Fruit fly (Drosophila melanogaster) whole organism, embryonic: ENCODE data around the gene PK1-R.

Experiments
- Atf6 ChIP-seq: fragments of 200-800 bp; sonication (Bioruptor generic); IDR thresholded peaks from 2 replicates; pipeline ENCODE4 v1.3.6; 2022; ENCODE audit warnings: missing biosample characterization, missing genetic modification characterization
- Blimp-1 ChIP-seq: fragments of 200-800 bp; sonication (Bioruptor generic); optimal IDR thresholded peaks from 3 replicates; lab custom pipeline; 2018; ENCODE audit warnings: missing biosample characterization, missing genetic modification characterization, mild to moderate bottlenecking, moderate library complexity, missing genetic modification reagents
- CG10147 ChIP-seq: fragments of 200-800 bp; sonication (Bioruptor generic); optimal IDR thresholded peaks from 2 replicates; lab custom pipeline; 2019; ENCODE audit warnings: missing biosample characterization, mild to moderate bottlenecking, missing genetic modification characterization, moderate library complexity
- CG10431 ChIP-seq: fragments of 200-800 bp; sonication (Bioruptor generic); optimal IDR thresholded peaks from 3 replicates; lab custom pipeline; 2018; ENCODE audit warnings: missing biosample characterization, mild to moderate bottlenecking, missing genetic modification characterization
- CG10462 ChIP-seq: fragments of 200-800 bp; sonication (Bioruptor generic); optimal IDR thresholded peaks from 2 replicates; lab custom pipeline; 2016; ENCODE audit warnings: missing biosample characterization, missing genetic modification characterization
- CG10654 ChIP-seq: fragments of 200-800 bp; sonication (Bioruptor generic); optimal IDR thresholded peaks from 2 replicates; lab custom pipeline; 2016; ENCODE audit warnings: missing biosample characterization, missing genetic modification characterization
- CG11247 ChIP-seq: fragments of 200-800 bp; sonication (Bioruptor generic); IDR thresholded peaks from 2 replicates; pipeline ENCODE4 v1.3.6; 2022; ENCODE audit warnings: missing biosample characterization, missing genetic modification characterization
- CG12219 ChIP-seq: fragments of 200-800 bp; sonication (Bioruptor generic); optimal IDR thresholded peaks from 3 replicates; lab custom pipeline; 2018; ENCODE audit warnings: missing biosample characterization, mild to moderate bottlenecking, missing genetic modification characterization
- CG12744 ChIP-seq: fragments of 200-800 bp; sonication (Bioruptor generic); optimal IDR thresholded peaks from 2 replicates; lab custom pipeline; 2016; ENCODE audit warnings: missing biosample characterization, missing genetic modification characterization
- CG13894 ChIP-seq: fragments of 200-800 bp; sonication (Bioruptor generic); optimal IDR thresholded peaks from 3 replicates; lab custom pipeline; 2018; ENCODE audit warnings: missing biosample characterization, mild to moderate bottlenecking, missing genetic modification characterization, moderate library complexity
- CG18011 ChIP-seq: fragments of 200-800 bp; sonication (Bioruptor generic); optimal IDR thresholded peaks from 2 replicates; lab custom pipeline; 2017; ENCODE audit warnings: missing biosample characterization, missing genetic modification characterization, mild to moderate bottlenecking, moderate library complexity, missing genotype
- CG2129 ChIP-seq: fragments of 200-800 bp; sonication (Bioruptor generic); IDR thresholded peaks from 2 replicates; pipeline ENCODE4 v1.3.6; 2022; ENCODE audit warnings: missing biosample characterization, missing genetic modification characterization; ENCODE audit not compliant: partially characterized antibody
- CG2199 ChIP-seq: fragments of 200-800 bp; sonication (Bioruptor generic); IDR thresholded peaks from 3 replicates; pipeline ENCODE4 v1.3.6; 2022; ENCODE audit warnings: missing biosample characterization, missing genetic modification characterization
- CG2875 ChIP-seq: fragments of 200-800 bp; sonication (Bioruptor generic); optimal IDR thresholded peaks from 2 replicates; lab custom pipeline; 2017; ENCODE audit warnings: missing biosample characterization, mild to moderate bottlenecking, missing genetic modification characterization, missing genetic modification reagents
- CG2889 ChIP-seq: fragments of 200-800 bp; sonication (Bioruptor generic); IDR thresholded peaks from 3 replicates; pipeline ENCODE4 v1.3.6; 2022; ENCODE audit warnings: missing biosample characterization, missing genetic modification characterization
- CG31441 ChIP-seq: fragments of 200-800 bp; sonication (Bioruptor generic); IDR thresholded peaks from 2 replicates; pipeline ENCODE4 v1.3.6; 2022; ENCODE audit warnings: missing biosample characterization, missing genetic modification characterization
- CG32767 ChIP-seq: fragments of 200-800 bp; sonication (Bioruptor generic); IDR thresholded peaks from 2 replicates; pipeline ENCODE4 v1.3.6; 2022; ENCODE audit warnings: missing biosample characterization, missing genetic modification characterization
- CG3407 ChIP-seq: fragments of 200-800 bp; sonication (Bioruptor generic); optimal IDR thresholded peaks from 2 replicates; lab custom pipeline; 2018; ENCODE audit warnings: missing biosample characterization, mild to moderate bottlenecking, missing genetic modification characterization
- CG34422 ChIP-seq: fragments of 200-800 bp; sonication (Bioruptor generic); IDR thresholded peaks from 3 replicates; pipeline ENCODE4 v1.3.6; 2022; ENCODE audit warnings: missing biosample characterization, missing genetic modification characterization
- CG42726 ChIP-seq: fragments of 200-800 bp; sonication (Bioruptor generic); IDR thresholded peaks from 2 replicates; pipeline ENCODE4 v1.3.6; 2022; ENCODE audit warnings: missing biosample characterization, missing genetic modification characterization; ENCODE audit not compliant: partially characterized antibody
- CG4617 ChIP-seq: fragments of 200-800 bp; sonication (Bioruptor generic); optimal IDR thresholded peaks from 3 replicates; lab custom pipeline; 2016; ENCODE audit warnings: missing biosample characterization, missing genetic modification characterization, borderline replicate concordance
- CG6765 ChIP-seq: fragments of 200-800 bp; sonication (Bioruptor generic); optimal IDR thresholded peaks from 3 replicates; lab custom pipeline; 2017; ENCODE audit warnings: missing biosample characterization, mild to moderate bottlenecking, missing genetic modification characterization
- CG8359 ChIP-seq: fragments of 200-800 bp; sonication (Bioruptor generic); optimal IDR thresholded peaks from 2 replicates; lab custom pipeline; 2017; ENCODE audit warnings: missing biosample characterization, mild to moderate bottlenecking, missing genetic modification characterization, borderline replicate concordance
- Dref ChIP-seq: fragments of 200-800 bp; sonication (Bioruptor generic); IDR thresholded peaks from 2 replicates; pipeline ENCODE4 v1.3.6; 2022; ENCODE audit warnings: missing biosample characterization, missing genetic modification characterization
- Hand ChIP-seq: fragments of 200-800 bp; sonication (Bioruptor generic); optimal IDR thresholded peaks from 2 replicates; lab custom pipeline; 2017; ENCODE audit warnings: mild to moderate bottlenecking, missing biosample characterization, missing genetic modification reagents, missing genetic modification characterization
- PHDP ChIP-seq: fragments of 200-800 bp; sonication (Bioruptor generic); optimal IDR thresholded peaks from 3 replicates; lab custom pipeline; 2018; ENCODE audit warnings: missing biosample characterization, mild to moderate bottlenecking, missing genetic modification characterization, moderate library complexity
- Scr ChIP-seq: fragments of 200-800 bp; sonication (Bioruptor generic); IDR thresholded peaks from 2 replicates; pipeline ENCODE4 v1.3.6; 2022; ENCODE audit warnings: missing biosample characterization, missing genetic modification characterization; ENCODE audit not compliant: partially characterized antibody
- Six4 ChIP-seq: fragments of 200-800 bp; sonication (Bioruptor generic); optimal IDR thresholded peaks from 2 replicates; lab custom pipeline; 2016; ENCODE audit warnings: missing biosample characterization, missing genetic modification characterization
- Sox100B ChIP-seq: fragments of 200-800 bp; sonication (Bioruptor generic); optimal IDR thresholded peaks from 3 replicates; lab custom pipeline; 2018; ENCODE audit warnings: missing biosample characterization, mild to moderate bottlenecking, missing genetic modification characterization
- Ssrp ChIP-seq: fragments of 200-800 bp; sonication (Bioruptor generic); optimal IDR thresholded peaks from 2 replicates; lab custom pipeline; 2018; ENCODE audit warnings: missing biosample characterization, mild to moderate bottlenecking, missing genetic modification characterization, moderate library complexity
- Tbp ChIP-seq: fragments of >200 bp; optimal IDR thresholded peaks from 2 replicates; lab custom pipeline; 2018; ENCODE audit warnings: missing biosample characterization, missing genetic modification characterization
- bab2 ChIP-seq: fragments of 200-800 bp; sonication (Bioruptor generic); optimal IDR thresholded peaks from 2 replicates; lab custom pipeline; 2016; ENCODE audit warnings: missing biosample characterization, missing genetic modification characterization
- bbx ChIP-seq: fragments of 200-800 bp; sonication (Bioruptor generic); IDR thresholded peaks from 2 replicates; pipeline ENCODE4 v1.3.6; 2022; ENCODE audit warnings: missing biosample characterization, missing genetic modification characterization; ENCODE audit not compliant: partially characterized antibody
- bigmax ChIP-seq: fragments of 200-800 bp; sonication (Bioruptor generic); optimal IDR thresholded peaks from 2 replicates; lab custom pipeline; 2018; ENCODE audit warnings: missing biosample characterization, mild to moderate bottlenecking, missing genetic modification characterization
- dmrt11E ChIP-seq: fragments of 200-800 bp; sonication (Bioruptor generic); optimal IDR thresholded peaks from 3 replicates; lab custom pipeline; 2018; ENCODE audit warnings: missing biosample characterization, mild to moderate bottlenecking, missing genetic modification characterization, moderate library complexity
- en ChIP-seq: fragments of 200-800 bp; sonication (Bioruptor generic); optimal IDR thresholded peaks from 2 replicates; lab custom pipeline; 2016; ENCODE audit warnings: missing biosample characterization, missing genetic modification characterization
- exex ChIP-seq: fragments of 200-800 bp; sonication (Bioruptor generic); optimal IDR thresholded peaks from 4 replicates; lab custom pipeline; 2018; ENCODE audit warnings: missing biosample characterization, mild to moderate bottlenecking, missing genetic modification characterization, moderate library complexity
- eyg ChIP-seq: fragments of 200-800 bp; sonication (Bioruptor generic); optimal IDR thresholded peaks from 3 replicates; lab custom pipeline; 2016; ENCODE audit warnings: missing biosample characterization, missing genetic modification characterization
- gt ChIP-seq: fragments of 200-800 bp; sonication (Bioruptor generic); IDR thresholded peaks from 2 replicates; pipeline ENCODE4 v1.3.6; 2022; ENCODE audit warnings: missing biosample characterization, missing genetic modification characterization
- kni ChIP-seq: fragments of 200-800 bp; sonication (Bioruptor generic); optimal IDR thresholded peaks from 3 replicates; lab custom pipeline; 2017; ENCODE audit warnings: mild to moderate bottlenecking, missing biosample characterization, missing genetic modification reagents, missing genetic modification characterization
- lab ChIP-seq: fragments of 200-800 bp; sonication (Bioruptor generic); optimal IDR thresholded peaks from 3 replicates; lab custom pipeline; 2017; ENCODE audit warnings: missing biosample characterization, missing genetic modification characterization, mild to moderate bottlenecking, moderate library complexity, missing genetic modification reagents
- otp ChIP-seq: fragments of 200-800 bp; sonication (Bioruptor generic); IDR thresholded peaks from 3 replicates; pipeline ENCODE4, ENCODE4 v1.3.6; 2022; ENCODE audit warnings: missing biosample characterization, missing genetic modification characterization
- scrt ChIP-seq: fragments of 200-800 bp; sonication (Bioruptor generic); optimal IDR thresholded peaks from 2 replicates; lab custom pipeline; 2018; ENCODE audit warnings: missing biosample characterization, mild to moderate bottlenecking, missing genetic modification characterization, moderate library complexity
- sima ChIP-seq: fragments of 200-800 bp; sonication (Bioruptor generic); optimal IDR thresholded peaks from 2 replicates; lab custom pipeline; 2016; ENCODE audit warnings: missing biosample characterization, missing genetic modification characterization
- sob ChIP-seq: fragments of 200-800 bp; sonication (Bioruptor generic); IDR thresholded peaks from 2 replicates; pipeline ENCODE4 v1.3.6; 2022; ENCODE audit warnings: missing biosample characterization, missing genetic modification characterization
- sr ChIP-seq: fragments of 200-800 bp; sonication (Bioruptor generic); IDR thresholded peaks from 3 replicates; pipeline ENCODE4 v1.3.6; 2022; ENCODE audit warnings: missing biosample characterization, missing genetic modification characterization
- ssp ChIP-seq: fragments of 200-800 bp; sonication (Bioruptor generic); IDR thresholded peaks from 2 replicates; pipeline ENCODE4 v1.3.6; 2022; ENCODE audit warnings: missing biosample characterization, missing genetic modification characterization
- vnd ChIP-seq: fragments of 200-800 bp; sonication (Bioruptor generic); IDR thresholded peaks from 3 replicates; pipeline ENCODE4 v1.3.6; 2022; ENCODE audit warnings: missing biosample characterization, missing genetic modification characterization; ENCODE audit not compliant: partially characterized antibody

The PK1-R gene

dm6 chr3R:14053037-14053808, 49.7 kb downstream of the PK1-R start (continued):
- peak; percentile 57 for TF ChIP-seq dmrt11E (tag; lab: Kevin White, UChicago)
- TF ChIP-seq scrt: peak; percentile 96
- peak; percentile 94 for TF ChIP-seq CG2875 (GFP tag; lab: Kevin White, UChicago)
- TF ChIP-seq CG10431: peak; percentile 84
- TF ChIP-seq Sox100B: peak; percentile 93
- peak; percentile 93 for TF ChIP-seq Six4 (GFP tag; lab: Kevin White, UChicago)
- peak; percentile 96 for TF ChIP-seq Ssrp
- TF ChIP-seq CG18011 (GFP tag; lab: Kevin White, UChicago): peak; percentile 91
- TF ChIP-seq lab (GFP tag; lab: Kevin White, UChicago): peak; percentile 99
- peak; percentile 34 for TF ChIP-seq sima
- peak; percentile 32 for TF ChIP-seq kni
- TF ChIP-seq CG2889 (GFP tag; lab: Robert Waterston, UW): peak; percentile 98
- TF ChIP-seq CG12219 (GFP tag; lab: Kevin White, UChicago): peak; percentile 93
- TF ChIP-seq CG10654: peak; percentile 94
- TF ChIP-seq CG31441: peak; percentile 97
- no peak for TF ChIP-seq bbx
- peak; percentile 98 for TF ChIP-seq CG34422 (GFP tag; lab: Robert Waterston, UW)
- TF ChIP-seq exex (tag; lab: Kevin White, UChicago): peak; percentile 86
- peak; percentile 98 for TF ChIP-seq CG11247 (GFP tag; lab: Robert Waterston, UW)
- no peak; the same call in 1 of the 2 replicates for TF ChIP-seq Dref (GFP tag; lab: Robert Waterston, UW)
- TF ChIP-seq CG13894 (tag; lab: Kevin White, UChicago): peak; percentile 97
- TF ChIP-seq en (GFP tag; lab: Kevin White, UChicago): no peak
- TF ChIP-seq CG3407 (GFP tag; lab: Kevin White, UChicago): peak; percentile 93
- TF ChIP-seq sr (GFP tag; lab: Robert Waterston, UW): peak; percentile 92
- peak; percentile 99 for TF ChIP-seq Atf6 (GFP tag; lab: Robert Waterston, UW)
- peak; percentile 86 for TF ChIP-seq CG8359 (GFP tag; lab: Kevin White, UChicago)
- peak; percentile 98 for TF ChIP-seq CG10147 (GFP tag; lab: Kevin White, UChicago)
- TF ChIP-seq ssp (GFP tag; lab: Robert Waterston, UW): peak; percentile 92
- TF ChIP-seq CG2199 (GFP tag; lab: Robert Waterston, UW): peak; percentile 97
- no peak for TF ChIP-seq CG42726 (GFP tag; lab: Robert Waterston, UW)
- no peak for TF ChIP-seq Scr (GFP tag; lab: Robert Waterston, UW)
- TF ChIP-seq CG32767 (GFP tag; lab: Robert Waterston, UW): peak; percentile 95
- peak; percentile 98 for TF ChIP-seq PHDP (tag; lab: Kevin White, UChicago)
- peak; percentile 95 for TF ChIP-seq CG6765
- peak; percentile 96 for TF ChIP-seq Hand (GFP tag; lab: Kevin White, UChicago)
- no peak for TF ChIP-seq CG2129 (GFP tag; lab: Robert Waterston, UW)
- peak; percentile 96 for TF ChIP-seq Blimp-1
- no peak for TF ChIP-seq Tbp (GFP tag; lab: Kevin White, UChicago)
- no peak for TF ChIP-seq vnd (GFP tag; lab: Robert Waterston, UW)
- peak; percentile 72 for TF ChIP-seq bab2
- peak; percentile 88 for TF ChIP-seq CG4617 (GFP tag; lab: Kevin White, UChicago)
- TF ChIP-seq bigmax (GFP tag; lab: Kevin White, UChicago): peak; percentile 73
- peak; percentile 97 for TF ChIP-seq otp (GFP tag; lab: Robert Waterston, UW)
- peak; percentile 89 for TF ChIP-seq CG10462
- peak; percentile 81 for TF ChIP-seq CG12744 (GFP tag; lab: Kevin White, UChicago)
- peak; percentile 49 for TF ChIP-seq eyg (GFP tag; lab: Kevin White, UChicago)
- peak; percentile 98 for TF ChIP-seq sob (GFP tag; lab: Robert Waterston, UW)
- TF ChIP-seq gt (GFP tag; lab: Robert Waterston, UW): peak; percentile 93
